Worm (Caenorhabditis elegans) whole organism, L4/young adult: Measurements from ENCODE around the gene vps-39.
"Not testable (repeated sequence)": the region's sequence is repeated elsewhere in the genome, so short reads cannot be mapped to it uniquely, and the experiment has no call there.

ENCODE experiments used
- dao-5 ChIP-seq: sonication (generic microtip); optimal IDR thresholded peaks from 2 replicates; lab custom pipeline; 2016; ENCODE audit warnings: missing genotype, missing genetic modification characterization, moderate library complexity, missing compliant biosample characterization
- him-1 ChIP-seq: sonication (generic microtip); optimal IDR thresholded peaks from 2 replicates; lab custom pipeline; 2016; ENCODE audit warnings: missing genotype, missing genetic modification reagents, missing genetic modification characterization, missing compliant biosample characterization

ce11 chrV:14049274-14049673 is 11.1 kb upstream of the vps-39 start, which contains the start of gene F58D12.1:
- TF ChIP-seq him-1; dao-5 (tag; lab: Kevin White, UChicago): not testable (repeated sequence)
